Fruit fly (Drosophila melanogaster) whole organism, pupa: ENCODE measurements around the gene Best1.

ENCODE experiments used
- CG10348 ChIP-seq: fragments of 200-800 bp; sonication (Bioruptor generic); IDR thresholded peaks from 2 replicates; pipeline ENCODE4 v1.3.6; 2022; ENCODE audit warnings: missing biosample characterization, missing genetic modification characterization
- CG12605 ChIP-seq: fragments of 200-800 bp; sonication (Bioruptor generic); IDR thresholded peaks from 2 replicates; pipeline ENCODE4 v1.3.6; 2022; ENCODE audit warnings: missing biosample characterization, missing genetic modification characterization
- CG13204 ChIP-seq: fragments of 200-800 bp; sonication (Bioruptor generic); optimal IDR thresholded peaks from 2 replicates; lab custom pipeline; 2018; ENCODE audit warnings: missing biosample characterization, mild to moderate bottlenecking, missing genetic modification characterization, moderate library complexity
- CG14655 ChIP-seq: fragments of 200-800 bp; sonication (Bioruptor generic); optimal IDR thresholded peaks from 3 replicates; lab custom pipeline; 2017; ENCODE audit warnings: mild to moderate bottlenecking, missing biosample characterization, missing genetic modification reagents, missing genetic modification characterization
- CG15710 ChIP-seq: fragments of 200-800 bp; sonication (Bioruptor generic); optimal IDR thresholded peaks from 2 replicates; lab custom pipeline; 2018; ENCODE audit warnings: missing biosample characterization, mild to moderate bottlenecking, missing genetic modification characterization, moderate library complexity
- CG17806 ChIP-seq: fragments of 200-800 bp; sonication (Bioruptor generic); optimal IDR thresholded peaks from 2 replicates; lab custom pipeline; 2018; ENCODE audit warnings: missing biosample characterization, mild to moderate bottlenecking, missing genetic modification characterization, moderate library complexity
- CG32121 ChIP-seq: fragments of 200-800 bp; sonication (Bioruptor generic); IDR thresholded peaks from 2 replicates; pipeline ENCODE4 v1.3.6; 2022; ENCODE audit warnings: missing biosample characterization, missing genetic modification characterization
- CG34367 ChIP-seq: fragments of 200-800 bp; sonication (Bioruptor generic); optimal IDR thresholded peaks from 2 replicates; lab custom pipeline; 2018; ENCODE audit warnings: missing biosample characterization, mild to moderate bottlenecking, missing genetic modification characterization
- CG4496 ChIP-seq: fragments of 200-800 bp; sonication (Bioruptor generic); IDR thresholded peaks from 3 replicates; pipeline ENCODE4 v1.3.6; 2022; ENCODE audit warnings: missing biosample characterization, missing genetic modification characterization
- CG8159 ChIP-seq: fragments of 200-800 bp; sonication (Bioruptor generic); optimal IDR thresholded peaks from 3 replicates; lab custom pipeline; 2018; ENCODE audit warnings: missing biosample characterization, mild to moderate bottlenecking, missing genetic modification characterization, moderate library complexity
- CG8301 ChIP-seq: fragments of 200-800 bp; sonication (Bioruptor generic); optimal IDR thresholded peaks from 2 replicates; lab custom pipeline; 2018; ENCODE audit warnings: missing biosample characterization, mild to moderate bottlenecking, missing genetic modification characterization
- CG9948 ChIP-seq: fragments of 200-800 bp; sonication (Bioruptor generic); optimal IDR thresholded peaks from 2 replicates; lab custom pipeline; 2018; ENCODE audit warnings: missing biosample characterization, mild to moderate bottlenecking, missing genetic modification characterization, moderate library complexity
- D1 ChIP-seq: fragments of 200-800 bp; sonication (Bioruptor generic); optimal IDR thresholded peaks from 2 replicates; lab custom pipeline; 2018; ENCODE audit warnings: missing biosample characterization, mild to moderate bottlenecking, missing genetic modification characterization, moderate library complexity
- EcR ChIP-seq: fragments of 200-800 bp; sonication (Bioruptor generic); optimal IDR thresholded peaks from 3 replicates; lab custom pipeline; 2019; ENCODE audit warnings: missing biosample characterization, missing genetic modification characterization, mild to moderate bottlenecking, moderate library complexity, missing genetic modification reagents
- Ets98B ChIP-seq: fragments of 200-800 bp; sonication (Bioruptor generic); IDR thresholded peaks from 2 replicates; pipeline ENCODE4 v1.3.6; 2022; ENCODE audit warnings: missing biosample characterization, missing genetic modification characterization
- Pif1A ChIP-seq: fragments of 200-800 bp; sonication (Bioruptor generic); optimal IDR thresholded peaks from 3 replicates; lab custom pipeline; 2016; ENCODE audit warnings: missing biosample characterization, missing genetic modification characterization
- Pif1B ChIP-seq: fragments of 200-800 bp; sonication (Bioruptor generic); optimal IDR thresholded peaks from 3 replicates; lab custom pipeline; 2016; ENCODE audit warnings: missing biosample characterization, missing genetic modification characterization
- Snoo ChIP-seq: fragments of 200-800 bp; sonication (Bioruptor generic); optimal IDR thresholded peaks from 3 replicates; lab custom pipeline; 2017; ENCODE audit warnings: missing biosample characterization, mild to moderate bottlenecking, missing genetic modification characterization, inconsistent platforms
- fd96Ca ChIP-seq: fragments of 200-800 bp; sonication (Bioruptor generic); IDR thresholded peaks from 3 replicates; pipeline ENCODE4 v1.3.6; 2022; ENCODE audit warnings: missing biosample characterization, missing genetic modification characterization
- gl ChIP-seq: fragments of 200-800 bp; sonication (Bioruptor generic); optimal IDR thresholded peaks from 2 replicates; lab custom pipeline; 2018; ENCODE audit warnings: missing biosample characterization, mild to moderate bottlenecking, missing genetic modification characterization
- rn ChIP-seq: fragments of 200-800 bp; sonication (Bioruptor generic); IDR thresholded peaks from 2 replicates; pipeline ENCODE4 v1.3.6; 2022; ENCODE audit warnings: missing biosample characterization, missing genetic modification characterization

Best1 gene

dm6 chr3R:10142770-10143169 lies 27.5 kb downstream of the Best1 start, which contains the start of gene CG42759:
Gene CG42759, plus strand, starts transcription at chr3R:10143070.
- TF ChIP-seq D1 (tag; lab: Kevin White, UChicago) (no peak), fd96Ca (GFP tag; lab: Robert Waterston, UW) (no peak), EcR (GFP tag; lab: Kevin White, UChicago) (no peak)

- peak; percentile 41 for TF ChIP-seq CG8301 (tag; lab: Kevin White, UChicago)
- no peak for TF ChIP-seq rn (GFP tag; lab: Robert Waterston, UW)
- TF ChIP-seq CG8159: peak; percentile 54
- peak; percentile 55 for TF ChIP-seq CG15710 (tag; lab: Kevin White, UChicago)
- peak; percentile 30; the same call in 1 of the 3 replicates for TF ChIP-seq CG4496 (GFP tag; lab: Robert Waterston, UW)
- TF ChIP-seq CG17806 (tag; lab: Kevin White, UChicago): peak; percentile 15
- no peak; the same call in 1 of the 2 replicates for TF ChIP-seq CG32121 (GFP tag; lab: Robert Waterston, UW)
- no peak for TF ChIP-seq CG10348 (GFP tag; lab: Robert Waterston, UW)
- TF ChIP-seq CG12605 (GFP tag; lab: Robert Waterston, UW): peak; percentile 40
- TF ChIP-seq Ets98B: peak; percentile 53
- no peak for TF ChIP-seq EcR (GFP tag; lab: Kevin White, UChicago)
- TF ChIP-seq D1 (tag; lab: Kevin White, UChicago): no peak
- TF ChIP-seq CG9948 (tag; lab: Kevin White, UChicago): peak; percentile 23
- peak; percentile 35 for TF ChIP-seq Pif1A (GFP tag; lab: Kevin White, UChicago)
- TF ChIP-seq CG13204 (GFP tag; lab: Kevin White, UChicago): no peak
- no peak for TF ChIP-seq gl (tag; lab: Kevin White, UChicago)
- TF ChIP-seq Pif1B (GFP tag; lab: Kevin White, UChicago): peak; percentile 53
- peak; percentile 66 for TF ChIP-seq CG14655 (GFP tag; lab: Kevin White, UChicago)
- peak; percentile 28 for TF ChIP-seq CG34367 (tag; lab: Kevin White, UChicago)
- TF ChIP-seq Snoo (tag; lab: Kevin White, UChicago): peak; percentile 13
- TF ChIP-seq fd96Ca (GFP tag; lab: Robert Waterston, UW): no peak
- TF ChIP-seq, all 21 proteins: peak for 13
Measured at dm6 chr3R:10139649-10140598, 30.4 kb downstream of the Best1 start, which contains the start of gene tws. Gene tws, minus strand, starts transcription at chr3R:10139772.

DNA sequence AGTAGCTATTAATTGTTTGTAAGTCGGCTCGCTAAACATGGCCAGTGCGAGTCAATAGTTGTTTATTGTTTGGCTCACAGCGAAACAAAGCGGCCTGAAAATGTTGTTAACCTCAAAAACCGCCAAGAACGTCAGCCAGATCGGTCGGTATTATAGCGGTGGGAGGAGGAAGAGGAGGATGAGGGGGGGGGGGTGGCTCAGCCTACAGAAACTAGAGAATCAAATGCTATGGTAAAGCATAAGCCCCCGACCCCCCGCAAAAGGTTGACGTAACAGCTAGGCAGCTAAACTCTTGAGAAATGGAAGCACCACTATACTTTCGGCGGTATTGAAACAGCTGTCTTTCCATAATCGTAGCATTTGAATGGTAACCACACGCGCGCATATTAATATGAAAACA lies 31.4 kb downstream of the Best1 start:
- no peak for TF ChIP-seq CG32121 (GFP tag; lab: Robert Waterston, UW)
- no peak for TF ChIP-seq CG9948 (tag; lab: Kevin White, UChicago)
- no peak for TF ChIP-seq Ets98B
- no peak for TF ChIP-seq CG8301 (tag; lab: Kevin White, UChicago)
- no peak for TF ChIP-seq Pif1A (GFP tag; lab: Kevin White, UChicago)
- no peak for TF ChIP-seq CG12605 (GFP tag; lab: Robert Waterston, UW)
- no peak for TF ChIP-seq CG13204 (GFP tag; lab: Kevin White, UChicago)
- no peak for TF ChIP-seq Pif1B (GFP tag; lab: Kevin White, UChicago)
- TF ChIP-seq CG17806 (tag; lab: Kevin White, UChicago): no peak
- TF ChIP-seq D1 (tag; lab: Kevin White, UChicago): no peak
- TF ChIP-seq CG34367 (tag; lab: Kevin White, UChicago): no peak
- TF ChIP-seq CG4496 (GFP tag; lab: Robert Waterston, UW): no peak
- TF ChIP-seq rn (GFP tag; lab: Robert Waterston, UW): no peak
- no peak for TF ChIP-seq CG14655 (GFP tag; lab: Kevin White, UChicago)
- TF ChIP-seq fd96Ca (GFP tag; lab: Robert Waterston, UW): no peak
- TF ChIP-seq CG10348 (GFP tag; lab: Robert Waterston, UW): no peak
- no peak for TF ChIP-seq gl (tag; lab: Kevin White, UChicago)
- TF ChIP-seq EcR (GFP tag; lab: Kevin White, UChicago): no peak
- TF ChIP-seq CG15710 (tag; lab: Kevin White, UChicago): no peak
- TF ChIP-seq Snoo (tag; lab: Kevin White, UChicago): no peak

DNA sequence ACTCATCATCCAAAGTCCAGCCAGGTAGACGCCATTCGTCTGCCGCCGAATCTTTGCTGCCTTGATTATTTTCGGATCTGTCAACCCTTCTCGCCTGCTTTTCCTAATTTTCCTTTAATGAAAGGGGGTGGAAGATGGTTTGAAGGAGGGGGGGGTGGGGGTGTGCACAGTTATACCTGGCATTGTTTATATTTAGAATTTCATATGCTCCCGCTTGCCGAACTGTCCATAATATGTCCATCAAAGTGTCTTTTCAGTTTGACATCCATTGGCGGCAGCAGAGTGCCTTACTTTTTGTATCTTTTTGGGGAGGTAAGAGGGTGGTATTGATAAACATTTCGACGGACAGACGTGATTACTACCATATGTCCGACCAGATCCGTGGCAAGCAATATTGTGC lies 32.5 kb downstream of the Best1 start:
- no peak for TF ChIP-seq Pif1A (GFP tag; lab: Kevin White, UChicago)
- TF ChIP-seq CG10348 (GFP tag; lab: Robert Waterston, UW): no peak
- no peak for TF ChIP-seq EcR (GFP tag; lab: Kevin White, UChicago)
- no peak for TF ChIP-seq D1 (tag; lab: Kevin White, UChicago)
- TF ChIP-seq Ets98B: no peak
- no peak for TF ChIP-seq CG34367 (tag; lab: Kevin White, UChicago)
- TF ChIP-seq CG4496 (GFP tag; lab: Robert Waterston, UW): no peak
- TF ChIP-seq fd96Ca (GFP tag; lab: Robert Waterston, UW): no peak
- no peak for TF ChIP-seq CG14655 (GFP tag; lab: Kevin White, UChicago)
- TF ChIP-seq CG9948 (tag; lab: Kevin White, UChicago): no peak
- no peak for TF ChIP-seq CG17806 (tag; lab: Kevin White, UChicago)
- no peak for TF ChIP-seq CG13204 (GFP tag; lab: Kevin White, UChicago)

- 0 out of 3 replicates have a peak, but pooled peaks have one; percentile 13 for TF ChIP-seq CG4496 (GFP tag; lab: Robert Waterston, UW)
- no peak for TF ChIP-seq Snoo (tag; lab: Kevin White, UChicago)
Measured at dm6 chr3R:10135011-10135410, 35.3 kb downstream of the Best1 start.
